Fruit fly (Drosophila melanogaster) whole organism, prepupa: Measurements from ENCODE around the gene mEFTs.

Experiments used
- CG10631 ChIP-seq: fragments of 200-800 bp; sonication (Bioruptor generic); optimal IDR thresholded peaks from 2 replicates; lab custom pipeline; 2016; ENCODE audit warnings: missing biosample characterization, missing genetic modification characterization
- CG10669 ChIP-seq: fragments of 200-800 bp; sonication (Bioruptor generic); optimal IDR thresholded peaks from 3 replicates; lab custom pipeline; 2018; ENCODE audit warnings: missing biosample characterization, mild to moderate bottlenecking, missing genetic modification characterization, moderate library complexity
- CG11902 ChIP-seq: fragments of 200-800 bp; sonication (Bioruptor generic); optimal IDR thresholded peaks from 3 replicates; lab custom pipeline; 2016; ENCODE audit warnings: missing biosample characterization, missing genetic modification characterization
- CG15336 ChIP-seq: fragments of 200-800 bp; sonication (Bioruptor generic); IDR thresholded peaks from 2 replicates; pipeline ENCODE4 v1.3.6; 2022; ENCODE audit warnings: missing biosample characterization, missing genetic modification characterization
- CG1621 ChIP-seq: fragments of 200-800 bp; sonication (Bioruptor generic); optimal IDR thresholded peaks from 3 replicates; lab custom pipeline; 2018; ENCODE audit warnings: missing biosample characterization, mild to moderate bottlenecking, missing genetic modification characterization
- CG3032 ChIP-seq: fragments of 200-800 bp; optimal IDR thresholded peaks from 2 replicates; lab custom pipeline; 2019; ENCODE audit warnings: missing biosample characterization, mild to moderate bottlenecking, missing genetic modification characterization, moderate library complexity
- CG31627 ChIP-seq: fragments of 200-800 bp; sonication (Bioruptor generic); optimal IDR thresholded peaks from 3 replicates; lab custom pipeline; 2016; ENCODE audit warnings: missing biosample characterization, missing genetic modification characterization
- CG32006 ChIP-seq: fragments of 200-800 bp; sonication (Bioruptor generic); optimal IDR thresholded peaks from 3 replicates; lab custom pipeline; 2017; ENCODE audit warnings: missing biosample characterization, mild to moderate bottlenecking, missing genetic modification characterization
- CG34406 ChIP-seq: fragments of 200-800 bp; sonication (Bioruptor generic); optimal IDR thresholded peaks from 3 replicates; lab custom pipeline; 2016; ENCODE audit warnings: missing biosample characterization, missing genetic modification characterization
- CG3919 ChIP-seq: fragments of 200-800 bp; sonication (Bioruptor generic); optimal IDR thresholded peaks from 3 replicates; lab custom pipeline; 2016; ENCODE audit warnings: missing biosample characterization, missing genetic modification characterization
- CG4318 ChIP-seq: fragments of 200-800 bp; sonication (Bioruptor generic); optimal IDR thresholded peaks from 3 replicates; lab custom pipeline; 2017; ENCODE audit warnings: missing biosample characterization, mild to moderate bottlenecking, missing genetic modification characterization
- CG6163 ChIP-seq: fragments of 200-800 bp; sonication (Bioruptor generic); IDR thresholded peaks from 3 replicates; pipeline ENCODE4 v1.3.6; 2022; ENCODE audit warnings: missing biosample characterization, missing genetic modification characterization
- CG6276 ChIP-seq: fragments of 200-800 bp; sonication (Bioruptor generic); optimal IDR thresholded peaks from 2 replicates; lab custom pipeline; 2017; ENCODE audit warnings: missing biosample characterization, mild to moderate bottlenecking, missing genetic modification characterization
- CG6792 ChIP-seq: fragments of 200-800 bp; sonication (Bioruptor generic); optimal IDR thresholded peaks from 3 replicates; lab custom pipeline; 2016; ENCODE audit warnings: missing biosample characterization, missing genetic modification characterization
- CG6854 ChIP-seq: fragments of 200-800 bp; sonication (Bioruptor generic); optimal IDR thresholded peaks from 2 replicates; lab custom pipeline; 2017; ENCODE audit warnings: missing biosample characterization, mild to moderate bottlenecking, missing genetic modification characterization
- CG7368 ChIP-seq: fragments of 200-800 bp; sonication (Bioruptor generic); optimal IDR thresholded peaks from 3 replicates; lab custom pipeline; 2016; ENCODE audit warnings: missing biosample characterization, missing genetic modification characterization
- CG8119 ChIP-seq: fragments of 200-800 bp; sonication (Bioruptor generic); IDR thresholded peaks from 3 replicates; pipeline ENCODE4 v1.3.6; 2022; ENCODE audit warnings: missing biosample characterization, missing genetic modification characterization
- CG8319 ChIP-seq: fragments of 200-800 bp; sonication (Bioruptor generic); optimal IDR thresholded peaks from 3 replicates; lab custom pipeline; 2016; ENCODE audit warnings: missing biosample characterization, missing genetic modification characterization
- CG8632 ChIP-seq: fragments of 200-800 bp; sonication (Bioruptor generic); optimal IDR thresholded peaks from 3 replicates; lab custom pipeline; 2016; ENCODE audit warnings: missing biosample characterization, missing genetic modification characterization
- Eip75B ChIP-seq: fragments of 200-800 bp; sonication (Bioruptor generic); optimal IDR thresholded peaks from 3 replicates; lab custom pipeline; 2016; ENCODE audit warnings: missing biosample characterization, missing genetic modification characterization
- Eip78C ChIP-seq: fragments of 200-800 bp; sonication (Bioruptor generic); peaks from one replicate; lab custom pipeline; 2016; ENCODE audit warnings: missing biosample characterization, missing genetic modification characterization
- Ets96B ChIP-seq: fragments of 200-800 bp; optimal IDR thresholded peaks from 2 replicates; lab custom pipeline; 2019; ENCODE audit warnings: missing biosample characterization, mild to moderate bottlenecking, missing genetic modification characterization, moderate library complexity
- Gug ChIP-seq: fragments of 200-800 bp; sonication (Bioruptor generic); IDR thresholded peaks from 2 replicates; pipeline ENCODE4 v1.3.6; 2022; ENCODE audit warnings: missing biosample characterization, missing genetic modification characterization
- Hr39 ChIP-seq: fragments of 200-800 bp; sonication (Bioruptor generic); optimal IDR thresholded peaks from 2 replicates; lab custom pipeline; 2016; ENCODE audit warnings: missing biosample characterization, missing genetic modification characterization
- Hr4 ChIP-seq: fragments of 200-800 bp; sonication (Bioruptor generic); optimal IDR thresholded peaks from 3 replicates; lab custom pipeline; 2016; ENCODE audit warnings: missing biosample characterization, missing genetic modification characterization
- Lpt ChIP-seq: fragments of 200-800 bp; sonication (Bioruptor generic); optimal IDR thresholded peaks from 3 replicates; lab custom pipeline; 2016; ENCODE audit warnings: missing biosample characterization, missing genetic modification characterization
- Met ChIP-seq: fragments of 200-800 bp; sonication (Bioruptor generic); optimal IDR thresholded peaks from 3 replicates; lab custom pipeline; 2016; ENCODE audit warnings: missing biosample characterization, missing genetic modification characterization
- OdsH ChIP-seq: fragments of 200-800 bp; sonication (Bioruptor generic); optimal IDR thresholded peaks from 3 replicates; lab custom pipeline; 2016; ENCODE audit warnings: missing biosample characterization, missing genetic modification characterization
- Smox ChIP-seq: fragments of 200-800 bp; sonication (Bioruptor generic); optimal IDR thresholded peaks from 3 replicates; lab custom pipeline; 2016; ENCODE audit warnings: missing biosample characterization, missing genetic modification characterization
- Sox102F ChIP-seq: fragments of 200-800 bp; sonication (Bioruptor generic); optimal IDR thresholded peaks from 2 replicates; lab custom pipeline; 2016; ENCODE audit warnings: missing biosample characterization, mild to moderate bottlenecking, missing genetic modification characterization
- Sox14 ChIP-seq: fragments of 200-800 bp; sonication (Bioruptor generic); optimal IDR thresholded peaks from 3 replicates; lab custom pipeline; 2016; ENCODE audit warnings: missing biosample characterization, missing genetic modification characterization
- Sox15 ChIP-seq: fragments of 200-800 bp; sonication (Bioruptor generic); optimal IDR thresholded peaks from 3 replicates; lab custom pipeline; 2016; ENCODE audit warnings: missing biosample characterization, missing genetic modification characterization
- achi ChIP-seq: fragments of 200-800 bp; sonication (Bioruptor generic); optimal IDR thresholded peaks from 3 replicates; lab custom pipeline; 2016; ENCODE audit warnings: missing biosample characterization, missing genetic modification characterization
- acj6 ChIP-seq: fragments of 200-800 bp; sonication (Bioruptor generic); optimal IDR thresholded peaks from 3 replicates; lab custom pipeline; 2016; ENCODE audit warnings: missing biosample characterization, missing genetic modification characterization
- cyc ChIP-seq: fragments of 200-800 bp; sonication (Bioruptor generic); optimal IDR thresholded peaks from 3 replicates; lab custom pipeline; 2016; ENCODE audit warnings: missing biosample characterization, missing genetic modification characterization
- dac ChIP-seq: fragments of 200-800 bp; sonication (Bioruptor generic); optimal IDR thresholded peaks from 2 replicates; lab custom pipeline; 2017; ENCODE audit warnings: missing biosample characterization, mild to moderate bottlenecking, missing genetic modification characterization
- dsx ChIP-seq: fragments of 200-800 bp; optimal IDR thresholded peaks from 3 replicates; lab custom pipeline; 2019; ENCODE audit warnings: missing biosample characterization, mild to moderate bottlenecking, missing genetic modification characterization, moderate library complexity; ENCODE audit not compliant: poor library complexity, severe bottlenecking
- eg ChIP-seq: fragments of 200-800 bp; sonication (Bioruptor generic); IDR thresholded peaks from 3 replicates; pipeline ENCODE4 v1.3.6; 2022; ENCODE audit warnings: missing biosample characterization, missing genetic modification characterization
- esn ChIP-seq: fragments of 200-800 bp; sonication (Bioruptor generic); optimal IDR thresholded peaks from 2 replicates; lab custom pipeline; 2016; ENCODE audit warnings: missing biosample characterization, mild to moderate bottlenecking, missing genetic modification characterization, moderate library complexity
- fd59A ChIP-seq: fragments of 200-800 bp; sonication (Bioruptor generic); optimal IDR thresholded peaks from 2 replicates; lab custom pipeline; 2017; ENCODE audit warnings: missing biosample characterization, mild to moderate bottlenecking, missing genetic modification characterization, missing genetic modification reagents
- fd85E ChIP-seq: fragments of 200-800 bp; sonication (Bioruptor generic); optimal IDR thresholded peaks from 3 replicates; lab custom pipeline; 2016; ENCODE audit warnings: missing biosample characterization, missing genetic modification characterization
- fkh ChIP-seq: fragments of 200-800 bp; sonication (Bioruptor generic); optimal IDR thresholded peaks from 3 replicates; lab custom pipeline; 2017; ENCODE audit warnings: missing biosample characterization, mild to moderate bottlenecking, missing genetic modification characterization, moderate library complexity
- lz ChIP-seq: fragments of 200-800 bp; sonication (Bioruptor generic); optimal IDR thresholded peaks from 3 replicates; lab custom pipeline; 2016; ENCODE audit warnings: missing biosample characterization, missing genetic modification characterization
- net ChIP-seq: fragments of 200-800 bp; sonication (Bioruptor generic); optimal IDR thresholded peaks from 3 replicates; lab custom pipeline; 2016; ENCODE audit warnings: missing biosample characterization, missing genetic modification characterization
- pdm3 ChIP-seq: fragments of 200-800 bp; sonication (Bioruptor generic); optimal IDR thresholded peaks from 3 replicates; lab custom pipeline; 2016; ENCODE audit warnings: missing biosample characterization, missing genetic modification characterization
- salr ChIP-seq, 2 experiments: fragments of 200-800 bp; sonication (Bioruptor generic); optimal IDR thresholded peaks; 3 replicates each; lab custom pipeline; 2016 to 2018; ENCODE audit warnings: missing biosample characterization in 2 of 2, missing genetic modification characterization in 2 of 2, mild to moderate bottlenecking in 1 of 2
- spab ChIP-seq: fragments of 200-800 bp; sonication (Bioruptor generic); optimal IDR thresholded peaks from 2 replicates; lab custom pipeline; 2017; ENCODE audit warnings: missing biosample characterization, mild to moderate bottlenecking, missing genetic modification characterization, missing genetic modification reagents
- ss ChIP-seq, 2 experiments: fragments of 200-800 bp; sonication (Bioruptor generic); optimal IDR thresholded peaks; 2 replicates in 1 of 2; 3 replicates in 1 of 2; lab custom pipeline; 2017 to 2018; ENCODE audit warnings: mild to moderate bottlenecking in 2 of 2, missing biosample characterization in 2 of 2, missing genetic modification characterization in 2 of 2, moderate library complexity in 1 of 2
- svp ChIP-seq: fragments of 200-800 bp; sonication (Bioruptor generic); peaks from one replicate; lab custom pipeline; 2016; ENCODE audit warnings: missing biosample characterization, missing genetic modification characterization
- topi ChIP-seq: fragments of 200-800 bp; sonication (Bioruptor generic); optimal IDR thresholded peaks from 3 replicates; lab custom pipeline; 2016; ENCODE audit warnings: missing biosample characterization, missing genetic modification characterization
- vri ChIP-seq: fragments of 200-800 bp; sonication (Bioruptor generic); optimal IDR thresholded peaks from 3 replicates; lab custom pipeline; 2016; ENCODE audit warnings: missing biosample characterization, mild to moderate bottlenecking, missing genetic modification characterization

Gene mEFTs

dm6 chr2L:17465915-17466677 lies 34.8 kb downstream of the mEFTs start:
- TF ChIP-seq dsx (GFP tag; lab: Kevin White, UChicago) (peak; percentile 71), CG8319 (peak; percentile 50), CG8632 (GFP tag; lab: Kevin White, UChicago) (peak; percentile 69), CG7368 (GFP tag; lab: Kevin White, UChicago) (peak; percentile 57), topi (GFP tag; lab: Kevin White, UChicago) (peak; percentile 50), CG6276 (GFP tag; lab: Kevin White, UChicago) (peak; percentile 81), Hr39 (GFP tag; lab: Kevin White, UChicago) (peak; percentile 53), Sox15 (GFP tag; lab: Kevin White, UChicago) (peak; percentile 23), CG3919 (GFP tag; lab: Kevin White, UChicago) (peak; percentile 84), OdsH (peak; percentile 76), lz (GFP tag; lab: Kevin White, UChicago) (peak; percentile 54), Met (GFP tag; lab: Kevin White, UChicago) (peak; percentile 57), CG3032 (tag; lab: Kevin White, UChicago) (peak; percentile 79), dac (GFP tag; lab: Kevin White, UChicago) (peak; percentile 31), CG11902 (peak; percentile 45), CG1621 (tag; lab: Kevin White, UChicago) (peak; percentile 78), spab (GFP tag; lab: Kevin White, UChicago) (peak; percentile 64), Sox102F (GFP tag; lab: Kevin White, UChicago) (peak; percentile 52), ss (GFP tag; optimal IDR thresholded peaks at IDR 0.05; lab: Kevin White, UChicago) (no peak), CG34406 (GFP tag; lab: Kevin White, UChicago) (peak; percentile 47), Lpt (peak; percentile 82), Eip78C (peak; percentile 94), fkh (GFP tag; lab: Kevin White, UChicago) (no peak), CG6163 (GFP tag; lab: Robert Waterston, UW) (peak; percentile 91; the same call in 2 of the 3 replicates), Hr4 (GFP tag; lab: Kevin White, UChicago) (peak; percentile 90), cyc (GFP tag; lab: Kevin White, UChicago) (peak; percentile 55), CG6854 (no peak), Gug (GFP tag; lab: Robert Waterston, UW) (peak; percentile 82), Sox14 (GFP tag; lab: Kevin White, UChicago) (peak; percentile 80), net (GFP tag; lab: Kevin White, UChicago) (peak; percentile 91), CG10631 (GFP tag; lab: Kevin White, UChicago) (peak; percentile 88), achi (GFP tag; lab: Kevin White, UChicago) (peak; percentile 84), Smox (GFP tag; lab: Kevin White, UChicago) (no peak), CG6792 (GFP tag; lab: Kevin White, UChicago) (peak; percentile 71), svp (GFP tag; lab: Kevin White, UChicago) (no peak), CG31627 (GFP tag; lab: Kevin White, UChicago) (peak; percentile 49), CG32006 (GFP tag; lab: Kevin White, UChicago) (peak; percentile 85), salr (GFP tag; optimal IDR thresholded peaks at IDR 0.05; lab: Kevin White, UChicago) (peak; percentile 47 to 75), esn (GFP tag; lab: Kevin White, UChicago) (peak; percentile 61), CG15336 (peak; percentile 91), CG10669 (peak; percentile 74), fd59A (peak; percentile 73), pdm3 (GFP tag; lab: Kevin White, UChicago) (peak; percentile 81), vri (no peak), fd85E (no peak), eg (GFP tag; lab: Robert Waterston, UW) (peak; percentile 89), Eip75B (GFP tag; lab: Kevin White, UChicago) (peak; percentile 79), CG4318 (peak; percentile 80), Ets96B (tag; lab: Kevin White, UChicago) (peak; percentile 84), acj6 (GFP tag; lab: Kevin White, UChicago) (peak; percentile 80), CG8119 (peak; percentile 88)
